Worm (Caenorhabditis elegans) whole organism, L3 larva: ENCODE data around the gene nfm-1.

Experiments used
- nhr-237 ChIP-seq: fragments of 150-350 bp; optimal IDR thresholded peaks from 2 replicates; lab custom pipeline; 2014; ENCODE audit warnings: missing biosample characterization, missing genetic modification characterization
- snpc-4 ChIP-seq: fragments of 150-350 bp; optimal IDR thresholded peaks from 2 replicates; lab custom pipeline; 2014; ENCODE audit warnings: missing biosample characterization, missing genetic modification characterization

- TF ChIP-seq snpc-4 (tag; lab: Kevin White, UChicago) (no peak), nhr-237 (no peak)
Observed at ce11 chrIII:6178586-6178985, 19.3 kb downstream of the nfm-1 start, which contains the start of gene F42A10.7.
